Fruit fly (Drosophila melanogaster) Kc167 (cell line): ENCODE measurements around the gene sky.

Source experiments
- Myc ChIP-seq: fragments of >200 bp; optimal IDR thresholded peaks from 2 replicates; lab custom pipeline; 2017; ENCODE audit warnings: missing external identifiers
- h ChIP-seq: fragments of >200 bp; optimal IDR thresholded peaks from 3 replicates; lab custom pipeline; 2018; ENCODE audit warnings: missing external identifiers
- insv ChIP-seq: fragments of >200 bp; optimal IDR thresholded peaks from 3 replicates; lab custom pipeline; 2018; ENCODE audit warnings: missing external identifiers
- psq ChIP-seq: fragments of >200 bp; optimal IDR thresholded peaks from 2 replicates; lab custom pipeline; 2017; ENCODE audit warnings: missing external identifiers
- ttk ChIP-seq: sonication (Bioruptor generic); optimal IDR thresholded peaks from 2 replicates; lab custom pipeline; 2017; ENCODE audit warnings: missing external identifiers

dm6 chr2L:20957266-20957665 is 38.5 kb upstream of the sky start:
- TF ChIP-seq Myc (lab: Kevin White, UChicago) (no peak), ttk (lab: Kevin White, UChicago) (no peak), psq (no peak), insv (lab: Kevin White, UChicago) (no peak), h (lab: Kevin White, UChicago) (no peak)
